Fruit fly (Drosophila melanogaster): ENCODE measurements around the gene ovm.

The ovm gene

dm6 chr2L:122167-123006 lies 18.4 kb downstream of the ovm start:
- TF ChIP-seq insv (optimal IDR thresholded peaks at IDR 0.05) (no peak), Myc (optimal IDR thresholded peaks at IDR 0.05) (no peak), psq (optimal IDR thresholded peaks at IDR 0.05) (no peak), ttk (optimal IDR thresholded peaks at IDR 0.05) (no peak), Sin3A (optimal IDR thresholded peaks at IDR 0.05) (no peak), h (optimal IDR thresholded peaks at IDR 0.05) (no peak)

dm6 chr2L:121456-121831 lies 19.3 kb downstream of the ovm start, which contains the start of gene CG4822:
Gene CG4822 (minus strand): TSS chr2L:121754.
- TF ChIP-seq ttk (optimal IDR thresholded peaks at IDR 0.05) (no peak), psq (optimal IDR thresholded peaks at IDR 0.05) (no peak), Sin3A (optimal IDR thresholded peaks at IDR 0.05) (no peak), h (optimal IDR thresholded peaks at IDR 0.05) (no peak), Myc (optimal IDR thresholded peaks at IDR 0.05) (no peak), insv (optimal IDR thresholded peaks at IDR 0.05) (no peak)

- TF ChIP-seq psq (optimal IDR thresholded peaks at IDR 0.05) (no peak), h (optimal IDR thresholded peaks at IDR 0.05) (no peak), Myc (optimal IDR thresholded peaks at IDR 0.05) (no peak), Sin3A (optimal IDR thresholded peaks at IDR 0.05) (no peak), ttk (optimal IDR thresholded peaks at IDR 0.05) (no peak), insv (optimal IDR thresholded peaks at IDR 0.05) (no peak)
Observed at dm6 chr2L:120492-121455, 20.0 kb downstream of the ovm start.

dm6 chr2L:117750-118149 lies 23.0 kb downstream of the ovm start:
- no peak for TF ChIP-seq insv (optimal IDR thresholded peaks at IDR 0.05)
- TF ChIP-seq Sin3A (optimal IDR thresholded peaks at IDR 0.05): no peak
- TF ChIP-seq Myc (optimal IDR thresholded peaks at IDR 0.05): no peak
- no peak for TF ChIP-seq psq (optimal IDR thresholded peaks at IDR 0.05)
- no peak for TF ChIP-seq h (optimal IDR thresholded peaks at IDR 0.05)
- no peak for TF ChIP-seq ttk (optimal IDR thresholded peaks at IDR 0.05)

- TF ChIP-seq Sin3A (optimal IDR thresholded peaks at IDR 0.05) (no peak), Myc (optimal IDR thresholded peaks at IDR 0.05) (no peak), insv (optimal IDR thresholded peaks at IDR 0.05) (no peak), psq (optimal IDR thresholded peaks at IDR 0.05) (no peak), h (optimal IDR thresholded peaks at IDR 0.05) (no peak), ttk (optimal IDR thresholded peaks at IDR 0.05) (no peak)
Observed at dm6 chr2L:116388-116787, 24.4 kb downstream of the ovm start, which contains the start of gene CG13694. Gene CG13694 (minus strand): TSS chr2L:116488.

- TF ChIP-seq psq (optimal IDR thresholded peaks at IDR 0.05): no peak
- TF ChIP-seq ttk (optimal IDR thresholded peaks at IDR 0.05): no peak
- no peak for TF ChIP-seq h (optimal IDR thresholded peaks at IDR 0.05)
Observed at dm6 chr2L:114429-114828, 26.4 kb downstream of the ovm start, which contains the start of gene ND-15. Gene ND-15 (plus strand): TSS chr2L:114726.

dm6 chr2L:110046-110445 lies 30.7 kb downstream of the ovm start:
- no peak for TF ChIP-seq insv (optimal IDR thresholded peaks at IDR 0.05)
- TF ChIP-seq psq (optimal IDR thresholded peaks at IDR 0.05): no peak
- no peak for TF ChIP-seq Sin3A (optimal IDR thresholded peaks at IDR 0.05)
- no peak for TF ChIP-seq ttk (optimal IDR thresholded peaks at IDR 0.05)
- no peak for TF ChIP-seq Myc (optimal IDR thresholded peaks at IDR 0.05)
- no peak for TF ChIP-seq h (optimal IDR thresholded peaks at IDR 0.05)

dm6 chr2L:109098-109799 lies 31.5 kb downstream of the ovm start:
- TF ChIP-seq psq (optimal IDR thresholded peaks at IDR 0.05) (no peak), Sin3A (optimal IDR thresholded peaks at IDR 0.05) (no peak), h (optimal IDR thresholded peaks at IDR 0.05) (no peak), Myc (optimal IDR thresholded peaks at IDR 0.05) (no peak), insv (optimal IDR thresholded peaks at IDR 0.05) (no peak), ttk (optimal IDR thresholded peaks at IDR 0.05) (no peak)

dm6 chr2L:107476-108436 lies 33.0 kb downstream of the ovm start:
- no peak for TF ChIP-seq ttk (optimal IDR thresholded peaks at IDR 0.05)

- TF ChIP-seq h (optimal IDR thresholded peaks at IDR 0.05): no peak
- no peak for TF ChIP-seq Sin3A (optimal IDR thresholded peaks at IDR 0.05)
- TF ChIP-seq insv (optimal IDR thresholded peaks at IDR 0.05): no peak
- TF ChIP-seq Myc (optimal IDR thresholded peaks at IDR 0.05): no peak
- TF ChIP-seq psq (optimal IDR thresholded peaks at IDR 0.05): no peak
- TF ChIP-seq ttk (optimal IDR thresholded peaks at IDR 0.05): no peak
Observed at dm6 chr2L:107032-107431, 33.8 kb downstream of the ovm start.

dm6 chr2L:106540-106939 lies 34.3 kb downstream of the ovm start, which contains the start of the genes Nhe1 and Sam-S:
Gene Nhe1 (minus strand): TSS chr2L:106732.
Gene Sam-S (plus strand): TSS chr2L:106903.
- TF ChIP-seq Sin3A (optimal IDR thresholded peaks at IDR 0.05) (no peak), h (optimal IDR thresholded peaks at IDR 0.05) (no peak), psq (optimal IDR thresholded peaks at IDR 0.05) (no peak), Myc (optimal IDR thresholded peaks at IDR 0.05) (no peak), insv (optimal IDR thresholded peaks at IDR 0.05) (no peak), ttk (optimal IDR thresholded peaks at IDR 0.05) (no peak)
